Fruit fly (Drosophila melanogaster): ENCODE results near the gene dysf.

dm6 chr3R:26106595-26107152 lies 8.2 kb upstream of the dysf start, which contains the start of gene Cipc:
- no peak for TF ChIP-seq CG8478 (optimal IDR thresholded peaks at IDR 0.05)
- no peak for TF ChIP-seq CTCF (optimal IDR thresholded peaks at IDR 0.05)

All from S2 (cell line).